Fruit fly (Drosophila melanogaster): ENCODE data around the gene Cen.

dm6 chr2L:20649891-20650290 is 31.8 kb downstream of the Cen start, which contains the start of gene CG2611:
- no peak for TF ChIP-seq dimm (GFP tag; IDR thresholded peaks at IDR 0.05)
- TF ChIP-seq crol (GFP tag; IDR thresholded peaks at IDR 0.05): no peak

Data from whole organism, embryonic.